Worm (Caenorhabditis elegans) whole organism, L4 larva: Measurements from ENCODE around the gene C49C8.3.

Experiments
- T20F7.1 ChIP-seq: fragments of 200-800 bp; sonication (Bioruptor generic); optimal IDR thresholded peaks from 2 replicates; lab custom pipeline; 2018; ENCODE audit warnings: mild to moderate bottlenecking, missing genetic modification characterization, missing compliant biosample characterization
- Y105C5A.15 ChIP-seq: fragments of 200-800 bp; sonication (Bioruptor generic); IDR thresholded peaks from 2 replicates; pipeline ENCODE4 v1.3.6; 2022; ENCODE audit warnings: missing genetic modification characterization, missing compliant biosample characterization
- Y75B8A.6 ChIP-seq: fragments of 200-800 bp; sonication (Bioruptor generic); IDR thresholded peaks from 2 replicates; pipeline ENCODE4 v1.3.6; 2022; ENCODE audit warnings: missing genetic modification reagents, missing genetic modification characterization, missing compliant biosample characterization
- aly-2 ChIP-seq: sonication (generic microtip); optimal IDR thresholded peaks from 2 replicates; lab custom pipeline; 2018; ENCODE audit warnings: missing biosample characterization, missing genetic modification characterization
- ceh-32 ChIP-seq: sonication (generic microtip); optimal IDR thresholded peaks from 2 replicates; lab custom pipeline; 2016; ENCODE audit warnings: mild to moderate bottlenecking, missing genetic modification characterization, missing compliant biosample characterization; ENCODE audit not compliant: poor library complexity
- daf-12 ChIP-seq: fragments of 150-350 bp; optimal IDR thresholded peaks from 2 replicates; lab custom pipeline; 2014; ENCODE audit warnings: missing biosample characterization, missing genetic modification reagents, missing genetic modification characterization
- dmd-8 ChIP-seq: fragments of 200-800 bp; sonication (Bioruptor generic); IDR thresholded peaks from 2 replicates; pipeline ENCODE4 v1.3.6; 2022; ENCODE audit warnings: missing genetic modification characterization, missing compliant biosample characterization
- dpl-1 ChIP-seq: fragments of 150-350 bp; optimal IDR thresholded peaks from 2 replicates; lab custom pipeline; 2014; ENCODE audit warnings: missing biosample characterization, missing genetic modification reagents, missing genetic modification characterization
- dve-1 ChIP-seq: sonication (generic microtip); optimal IDR thresholded peaks from 2 replicates; lab custom pipeline; 2017; ENCODE audit warnings: antibody characterized with exemption, mild to moderate bottlenecking, missing genetic modification characterization, missing compliant biosample characterization; ENCODE audit not compliant: insufficient read depth
- fkh-10 ChIP-seq: fragments of 150-350 bp; optimal IDR thresholded peaks from 2 replicates; lab custom pipeline; 2014; ENCODE audit warnings: missing biosample characterization, missing genetic modification reagents, missing genetic modification characterization
- hif-1 ChIP-seq, 2 experiments: sonication (generic microtip); optimal IDR thresholded peaks; 2 replicates each; lab custom pipeline; 2016 to 2017; ENCODE audit warnings: missing compliant biosample characterization in 2 of 2, missing genetic modification characterization in 2 of 2, missing genetic modification reagents in 2 of 2, missing genotype in 2 of 2, mild to moderate bottlenecking in 1 of 2
- hlh-11 ChIP-seq: fragments of 200-800 bp; sonication (Bioruptor generic); optimal IDR thresholded peaks from 2 replicates; lab custom pipeline; 2018; ENCODE audit warnings: mild to moderate bottlenecking, missing genetic modification characterization, missing compliant biosample characterization
- hmg-1.1 ChIP-seq: fragments of 200-800 bp; sonication (Bioruptor generic); IDR thresholded peaks from 2 replicates; pipeline ENCODE4 v1.3.6; 2022; ENCODE audit warnings: missing genetic modification reagents, missing genetic modification characterization, missing compliant biosample characterization
- jun-1 ChIP-seq: fragments of 150-350 bp; optimal IDR thresholded peaks from 2 replicates; lab custom pipeline; 2014; ENCODE audit warnings: missing biosample characterization, missing genetic modification reagents, missing genetic modification characterization
- lin-1 ChIP-seq: fragments of 200-800 bp; sonication (Bioruptor generic); IDR thresholded peaks from 2 replicates; pipeline ENCODE4 v1.3.6; 2022; ENCODE audit warnings: missing genetic modification reagents, missing genetic modification characterization, missing compliant biosample characterization
- lin-29 ChIP-seq: fragments of 200-800 bp; sonication (Bioruptor generic); IDR thresholded peaks from 2 replicates; pipeline ENCODE4 v1.3.6; 2022; ENCODE audit warnings: missing genetic modification reagents, missing genetic modification characterization, missing compliant biosample characterization
- lsy-2 ChIP-seq, 2 experiments: fragments of 150-350 bp in 1 of 2; sonication (generic microtip) in 1 of 2; optimal IDR thresholded peaks; 2 replicates each; lab custom pipeline; 2014 to 2017; ENCODE audit warnings: missing biosample characterization in 2 of 2, missing genetic modification characterization in 2 of 2
- madf-5 ChIP-seq, 2 experiments: fragments of 200-800 bp; sonication (Bioruptor generic); IDR thresholded peaks; 2 replicates each; pipeline ENCODE4 v1.3.6; 2022; ENCODE audit warnings: missing compliant biosample characterization in 2 of 2, missing genetic modification characterization in 2 of 2
- madf-9 ChIP-seq: fragments of 200-800 bp; sonication (Bioruptor generic); conservative IDR thresholded peaks from 2 replicates; pipeline ENCODE4 v1.3.6; 2022; ENCODE audit warnings: missing genetic modification reagents, missing genetic modification characterization, missing compliant biosample characterization
- nhr-10 ChIP-seq: fragments of 150-350 bp; optimal IDR thresholded peaks from 2 replicates; lab custom pipeline; 2014; ENCODE audit warnings: missing biosample characterization, missing genetic modification characterization
- nhr-11 ChIP-seq: fragments of 150-350 bp; optimal IDR thresholded peaks from 2 replicates; lab custom pipeline; 2014; ENCODE audit warnings: missing biosample characterization, missing genetic modification characterization
- nhr-48 ChIP-seq: sonication (generic microtip); optimal IDR thresholded peaks from 2 replicates; lab custom pipeline; 2016; ENCODE audit warnings: mild to moderate bottlenecking, missing genetic modification characterization, missing compliant biosample characterization
- nhr-77 ChIP-seq: fragments of 150-350 bp; optimal IDR thresholded peaks from 2 replicates; lab custom pipeline; 2014; ENCODE audit warnings: missing biosample characterization, missing genetic modification characterization
- snpc-4 ChIP-seq: fragments of 150-350 bp; optimal IDR thresholded peaks from 2 replicates; lab custom pipeline; 2014; ENCODE audit warnings: missing biosample characterization, missing genetic modification characterization
- spr-1 ChIP-seq: sonication (generic microtip); optimal IDR thresholded peaks from 2 replicates; lab custom pipeline; 2016; ENCODE audit warnings: mild to moderate bottlenecking, missing genetic modification characterization, missing compliant biosample characterization
- tra-1 ChIP-seq: fragments of 200-800 bp; sonication (Bioruptor generic); IDR thresholded peaks from 2 replicates; pipeline ENCODE4 v1.3.6; 2022; ENCODE audit warnings: missing genetic modification reagents, missing genetic modification characterization, missing compliant biosample characterization
- unc-130 ChIP-seq: sonication (generic microtip); optimal IDR thresholded peaks from 2 replicates; lab custom pipeline; 2016; ENCODE audit warnings: missing genetic modification reagents, missing genetic modification characterization, missing compliant biosample characterization
- ztf-11 ChIP-seq: fragments of 150-350 bp; optimal IDR thresholded peaks from 2 replicates; lab custom pipeline; 2014; ENCODE audit warnings: missing biosample characterization, missing genetic modification characterization

C49C8.3 gene

DNA sequence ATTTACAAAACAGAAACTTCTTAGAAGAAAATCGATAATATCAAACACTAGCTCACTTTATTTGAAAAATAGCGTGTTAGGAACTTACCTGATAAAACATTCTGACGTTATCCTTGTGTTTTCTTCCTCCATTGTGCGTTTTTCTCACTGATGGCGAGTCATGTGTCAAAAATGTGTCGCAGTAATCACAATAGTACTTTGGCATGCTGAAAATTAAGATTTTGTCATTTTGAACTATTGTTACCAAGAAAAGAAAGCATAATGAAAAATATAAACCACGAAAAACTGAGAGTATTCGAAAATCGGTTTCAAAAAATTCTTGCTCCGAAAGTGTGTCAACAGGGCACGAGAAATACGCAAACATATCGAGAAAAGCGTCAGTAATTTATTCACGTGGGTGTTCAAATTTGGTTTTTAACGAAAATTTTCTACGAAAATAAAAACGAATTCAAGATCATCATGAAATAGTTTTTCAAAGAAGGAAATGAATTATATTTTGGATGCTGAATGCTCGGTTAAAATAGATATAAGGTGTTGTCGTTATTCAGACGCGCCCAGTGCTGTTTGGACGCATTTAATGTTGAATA, 43.2 kb downstream of the C49C8.3 start, which contains the start of gene snrp-3 (continued):
- TF ChIP-seq madf-9 (GFP tag; lab: Robert Waterston, UW) (no peak), lsy-2 (tag; optimal IDR thresholded peaks at IDR 0.05; lab: Kevin White, UChicago) (peak in 1 of 2 experiments; percentile 94), nhr-10 (tag; lab: Kevin White, UChicago) (no peak), T20F7.1 (peak; percentile 83), lin-1 (GFP tag; lab: Robert Waterston, UW) (no peak), lin-29 (no peak; the same call in 1 of the 2 replicates), Y75B8A.6 (GFP tag; lab: Robert Waterston, UW) (no peak), ztf-11 (tag; lab: Kevin White, UChicago) (no peak)

DNA sequence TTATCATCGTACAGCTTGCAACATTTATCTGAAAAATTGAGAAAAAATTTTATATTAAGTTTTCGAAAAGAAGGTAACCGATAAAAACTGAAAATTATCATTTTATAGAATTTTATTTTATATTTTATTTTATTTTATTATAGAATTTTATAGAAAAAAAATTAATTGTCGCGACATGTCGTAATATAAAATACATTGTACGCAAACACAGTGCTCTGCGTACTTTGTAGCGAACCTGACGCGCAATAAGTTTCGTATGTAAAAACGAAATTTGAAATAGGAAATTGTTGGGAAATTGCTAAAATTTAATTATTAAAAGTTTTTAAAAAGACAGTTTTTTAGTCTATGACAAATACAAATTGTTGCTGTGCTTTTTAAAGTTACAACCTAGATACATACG, 47.0 kb downstream of the C49C8.3 start, which contains the start of the genes hst-1 and ints-6:
Gene hst-1 (minus strand): TSS at position 28 of the 400 bp plus-strand sequence.
Gene ints-6 (plus strand): TSS at position 260 of the 400 bp plus-strand sequence.
- TF ChIP-seq dpl-1 (GFP tag; lab: Kevin White, UChicago) (peak; percentile 58), hif-1 (tag; optimal IDR thresholded peaks at IDR 0.05; lab: Kevin White, UChicago) (no peak), nhr-48 (tag; lab: Kevin White, UChicago) (no peak), aly-2 (no peak), tra-1 (no peak), nhr-77 (tag; lab: Kevin White, UChicago) (no peak), ztf-11 (tag; lab: Kevin White, UChicago) (no peak), Y105C5A.15 (GFP tag; lab: Robert Waterston, UW) (no peak), unc-130 (no peak), snpc-4 (tag; lab: Kevin White, UChicago) (no peak), hmg-1.1 (GFP tag; lab: Robert Waterston, UW) (no peak), jun-1 (tag; lab: Kevin White, UChicago) (no peak), nhr-11 (tag; lab: Kevin White, UChicago) (no peak), spr-1 (tag; lab: Kevin White, UChicago) (no peak), ceh-32 (tag; lab: Kevin White, UChicago) (no peak), daf-12 (no peak), T20F7.1 (peak; percentile 59), dmd-8 (GFP tag; lab: Robert Waterston, UW) (no peak), lsy-2 (tag; optimal IDR thresholded peaks at IDR 0.05; lab: Kevin White, UChicago) (peak in 1 of 2 experiments; percentile 28), madf-5 (GFP tag; IDR thresholded peaks at IDR 0.05; lab: Robert Waterston, UW) (no peak), dve-1 (no peak), hlh-11 (tag; lab: Kevin White, UChicago) (no peak), fkh-10 (GFP tag; lab: Kevin White, UChicago) (no peak), nhr-10 (tag; lab: Kevin White, UChicago) (no peak)
